Fruit fly (Drosophila melanogaster): ENCODE measurements around the gene S-Lap3.

The S-Lap3 gene

DNA sequence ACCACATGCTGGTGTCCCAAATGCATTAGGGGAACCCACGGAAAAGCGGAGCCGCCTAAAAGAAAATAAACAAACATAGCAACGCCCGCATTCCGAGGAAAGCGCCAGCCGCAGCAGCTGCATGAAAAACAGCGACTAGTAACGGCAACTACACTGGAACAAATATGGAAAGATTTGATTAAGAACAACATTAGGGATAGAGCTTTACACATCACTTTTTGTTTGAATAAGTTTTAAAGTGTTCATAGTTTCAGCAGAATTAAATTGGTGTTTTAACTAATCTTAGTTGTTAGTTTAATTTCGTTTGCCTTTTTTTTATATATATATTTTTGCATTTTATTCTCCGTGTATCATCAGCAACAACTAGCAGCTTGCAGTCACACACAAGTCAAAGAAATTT lies 37.0 kb upstream of the S-Lap3 start (continued):
- TF ChIP-seq CG12104 (GFP tag; optimal IDR thresholded peaks at IDR 0.05), result no peak
- TF ChIP-seq CG3281 (GFP tag; optimal IDR thresholded peaks at IDR 0.05), result no peak
- TF ChIP-seq crol (GFP tag; IDR thresholded peaks at IDR 0.05), result no peak
- TF ChIP-seq CG13775 (GFP tag; optimal IDR thresholded peaks at IDR 0.05), result no peak
- TF ChIP-seq ham (GFP tag; IDR thresholded peaks at IDR 0.05), result no peak
- TF ChIP-seq Vsx1 (GFP tag; optimal IDR thresholded peaks at IDR 0.05), result no peak
- no peak for TF ChIP-seq CG3163 (GFP tag; optimal IDR thresholded peaks at IDR 0.05)
- TF ChIP-seq PHDP (tag; optimal IDR thresholded peaks at IDR 0.05), result peak; percentile 46
- TF ChIP-seq E2f2 (GFP tag; IDR thresholded peaks at IDR 0.05), result no peak
- TF ChIP-seq Myb (GFP tag; optimal IDR thresholded peaks at IDR 0.05), result no peak
- no peak for TF ChIP-seq CG12769 (tag; optimal IDR thresholded peaks at IDR 0.05)
- no peak for TF ChIP-seq tio (GFP tag; optimal IDR thresholded peaks at IDR 0.05)
- TF ChIP-seq CTCF (GFP tag; optimal IDR thresholded peaks at IDR 0.05), result no peak
- TF ChIP-seq br (optimal IDR thresholded peaks at IDR 0.05), result no peak
- TF ChIP-seq CoRest (tag; optimal IDR thresholded peaks at IDR 0.05), result peak; percentile 51
- TF ChIP-seq Hey (tag; optimal IDR thresholded peaks at IDR 0.05), result no peak
- peak; percentile 32 for TF ChIP-seq CG10209 (GFP tag; optimal IDR thresholded peaks at IDR 0.05)
- no peak for TF ChIP-seq mld (GFP tag; IDR thresholded peaks at IDR 0.05; ENCODE audit: partially characterized antibody)
- no peak for TF ChIP-seq CG7372 (GFP tag; IDR thresholded peaks at IDR 0.05)
- no peak for TF ChIP-seq CG12659 (GFP tag; optimal IDR thresholded peaks at IDR 0.05)
- no peak for TF ChIP-seq H2.0 (GFP tag; IDR thresholded peaks at IDR 0.05)
- no peak for TF ChIP-seq psq (GFP tag; optimal IDR thresholded peaks at IDR 0.05)
- TF ChIP-seq CG13287 (GFP tag; IDR thresholded peaks at IDR 0.05; ENCODE audit: partially characterized antibody), result no peak
- no peak for TF ChIP-seq CG8478 (optimal IDR thresholded peaks at IDR 0.05)
- no peak for TF ChIP-seq slou (GFP tag; optimal IDR thresholded peaks at IDR 0.05)
- peak; percentile 0 for TF ChIP-seq CG1603 (tag; optimal IDR thresholded peaks at IDR 0.05)
- no peak for TF ChIP-seq zen (tag; optimal IDR thresholded peaks at IDR 0.05)
- TF ChIP-seq CG34224 (GFP tag; IDR thresholded peaks at IDR 0.05; ENCODE audit: partially characterized antibody), result no peak
- no peak for TF ChIP-seq CG17186 (GFP tag; optimal IDR thresholded peaks at IDR 0.05)
- TF ChIP-seq CG11247 (GFP tag; IDR thresholded peaks at IDR 0.05), result no peak
- peak; percentile 56 for TF ChIP-seq az2 (GFP tag; optimal IDR thresholded peaks at IDR 0.05)
- no peak for TF ChIP-seq HHEX (GFP tag; optimal IDR thresholded peaks at IDR 0.05)
- peak; percentile 69; the same call in 2 of the 3 replicates for TF ChIP-seq ci (GFP tag; IDR thresholded peaks at IDR 0.05)
- TF ChIP-seq fru (optimal IDR thresholded peaks at IDR 0.05), result no peak
- peak; percentile 47 for TF ChIP-seq tin (GFP tag; optimal IDR thresholded peaks at IDR 0.05)
- no peak for TF ChIP-seq CG3847 (GFP tag; IDR thresholded peaks at IDR 0.05)
- 0 out of 3 replicates have a peak, but pooled peaks have one; percentile 24 for TF ChIP-seq B-H1 (GFP tag; IDR thresholded peaks at IDR 0.05)
- no peak for TF ChIP-seq exex (tag; optimal IDR thresholded peaks at IDR 0.05)
- no peak for TF ChIP-seq ssp (GFP tag; IDR thresholded peaks at IDR 0.05)
- TF ChIP-seq ro (GFP tag; IDR thresholded peaks at IDR 0.05), result no peak
- TF ChIP-seq pan (optimal IDR thresholded peaks at IDR 0.05), result no peak
- TF ChIP-seq pan (GFP tag; optimal IDR thresholded peaks at IDR 0.05 in 1 of 2, IDR thresholded peaks at IDR 0.05 in 1 of 2), result no peak
- no peak for TF ChIP-seq CG2129 (GFP tag; IDR thresholded peaks at IDR 0.05; ENCODE audit: partially characterized antibody)
- TF ChIP-seq Fer1 (GFP tag; optimal IDR thresholded peaks at IDR 0.05), result no peak
- no peak for TF ChIP-seq Opbp (GFP tag; IDR thresholded peaks at IDR 0.05; ENCODE audit: partially characterized antibody)
- no peak for TF ChIP-seq gfzf (GFP tag; optimal IDR thresholded peaks at IDR 0.05)
- peak; percentile 72 for TF ChIP-seq Oli (tag; optimal IDR thresholded peaks at IDR 0.05)
- TF ChIP-seq Asciz (GFP tag; optimal IDR thresholded peaks at IDR 0.05), result peak; percentile 27
- no peak for TF ChIP-seq CG3838 (GFP tag; optimal IDR thresholded peaks at IDR 0.05)
- no peak for TF ChIP-seq pho (GFP tag; optimal IDR thresholded peaks at IDR 0.05)
- TF ChIP-seq gcm (GFP tag; optimal IDR thresholded peaks at IDR 0.05), result peak; percentile 74
- TF ChIP-seq gsb (GFP tag; IDR thresholded peaks at IDR 0.05), result no peak
- no peak for TF ChIP-seq CG10431 (GFP tag; optimal IDR thresholded peaks at IDR 0.05)
